Worm (Caenorhabditis elegans) whole organism, L4/young adult: ENCODE measurements around the gene T19H5.4.

Experiments
- W03F9.2 ChIP-seq: fragments of 150-350 bp; optimal IDR thresholded peaks from 2 replicates; lab custom pipeline; 2014; ENCODE audit warnings: missing biosample characterization, missing genetic modification characterization
- dao-5 ChIP-seq: sonication (generic microtip); optimal IDR thresholded peaks from 2 replicates; lab custom pipeline; 2016; ENCODE audit warnings: missing genotype, missing genetic modification characterization, moderate library complexity, missing compliant biosample characterization
- him-1 ChIP-seq: sonication (generic microtip); optimal IDR thresholded peaks from 2 replicates; lab custom pipeline; 2016; ENCODE audit warnings: missing genotype, missing genetic modification reagents, missing genetic modification characterization, missing compliant biosample characterization

The T19H5.4 gene

DNA sequence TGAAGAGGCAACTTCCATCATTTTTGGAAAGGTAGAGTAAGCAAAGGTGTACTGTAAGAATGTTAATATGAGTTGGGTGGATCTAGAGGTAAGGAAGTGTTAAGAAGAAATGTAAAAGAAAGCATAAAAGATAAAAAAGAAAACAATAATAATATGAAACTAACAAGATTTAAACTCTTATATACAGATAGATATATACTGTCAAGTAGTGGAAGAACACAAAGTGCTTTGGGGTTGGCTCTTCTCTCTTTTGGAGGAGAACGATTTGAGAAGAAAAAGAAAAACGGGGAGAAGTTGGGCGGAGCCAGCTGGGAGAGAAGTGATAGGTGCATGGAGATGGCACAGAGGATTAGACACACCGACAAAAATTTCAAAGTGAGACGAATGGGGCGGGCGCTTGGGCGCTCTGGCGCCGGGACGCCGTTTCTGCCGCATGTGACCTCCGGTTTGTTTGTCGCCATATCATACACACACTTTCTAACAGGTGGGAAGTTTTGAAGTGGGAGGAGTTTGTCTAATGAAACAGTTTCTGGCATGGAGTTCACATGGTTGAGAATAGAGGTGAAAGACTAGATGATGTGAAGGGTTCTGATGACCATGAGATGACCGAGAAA lies at the start of gene T19H5.4:
TSS of gene T19H5.4 (minus strand) at position 51 of the 614 bp plus-strand sequence.
- no peak for TF ChIP-seq dao-5 (tag; lab: Kevin White, UChicago)
- TF ChIP-seq W03F9.2, result peak; percentile 31
- TF ChIP-seq him-1, result no peak

DNA sequence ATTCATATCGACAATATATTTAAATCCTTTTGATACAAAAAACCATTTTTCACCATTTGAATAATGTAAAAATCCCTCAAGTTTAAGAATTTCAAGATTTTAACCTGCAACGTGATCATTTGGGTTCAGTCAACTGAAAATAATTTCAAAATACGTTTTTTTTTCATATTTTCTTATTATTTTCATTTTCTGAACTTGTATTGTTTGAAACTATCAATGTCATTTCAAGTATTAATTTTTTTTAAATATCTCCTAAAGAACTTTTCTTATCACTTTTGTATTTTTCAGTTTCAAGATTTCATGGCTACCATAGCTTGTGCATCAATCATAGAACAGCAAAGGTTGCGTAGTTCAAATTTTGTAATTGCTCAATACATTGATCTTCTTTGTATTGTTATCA lies 44.8 kb upstream of the T19H5.4 start, which contains the start of gene sra-9:
TSS of gene sra-9 (plus strand) at position 301 of the 400 bp plus-strand sequence.
- TF ChIP-seq W03F9.2 (no peak), dao-5 (tag; lab: Kevin White, UChicago) (no peak), him-1 (no peak)

DNA sequence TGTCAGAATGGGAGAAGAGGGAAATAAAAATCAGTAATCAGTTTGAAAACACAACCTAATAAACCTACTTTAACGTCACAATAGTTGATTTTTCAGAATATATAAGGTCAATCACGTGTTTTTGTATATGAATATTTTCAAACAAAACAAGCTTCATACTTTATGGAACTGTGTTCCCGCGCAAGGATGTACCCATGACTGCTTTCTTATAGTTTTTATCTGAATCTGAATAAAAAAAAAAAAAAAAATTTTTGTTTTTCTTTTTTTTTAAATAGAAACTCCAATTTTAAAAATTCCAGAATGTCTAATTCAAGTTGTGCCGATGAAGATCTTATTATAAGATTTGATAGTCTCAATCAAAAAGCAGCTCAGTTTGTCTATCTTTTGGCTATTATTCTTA lies 41.3 kb upstream of the T19H5.4 start, which contains the start of gene sra-2:
TSS of gene sra-2 (plus strand) at position 301 of the 400 bp plus-strand sequence.
- TF ChIP-seq W03F9.2 (no peak), him-1 (no peak), dao-5 (tag; lab: Kevin White, UChicago) (no peak)

DNA sequence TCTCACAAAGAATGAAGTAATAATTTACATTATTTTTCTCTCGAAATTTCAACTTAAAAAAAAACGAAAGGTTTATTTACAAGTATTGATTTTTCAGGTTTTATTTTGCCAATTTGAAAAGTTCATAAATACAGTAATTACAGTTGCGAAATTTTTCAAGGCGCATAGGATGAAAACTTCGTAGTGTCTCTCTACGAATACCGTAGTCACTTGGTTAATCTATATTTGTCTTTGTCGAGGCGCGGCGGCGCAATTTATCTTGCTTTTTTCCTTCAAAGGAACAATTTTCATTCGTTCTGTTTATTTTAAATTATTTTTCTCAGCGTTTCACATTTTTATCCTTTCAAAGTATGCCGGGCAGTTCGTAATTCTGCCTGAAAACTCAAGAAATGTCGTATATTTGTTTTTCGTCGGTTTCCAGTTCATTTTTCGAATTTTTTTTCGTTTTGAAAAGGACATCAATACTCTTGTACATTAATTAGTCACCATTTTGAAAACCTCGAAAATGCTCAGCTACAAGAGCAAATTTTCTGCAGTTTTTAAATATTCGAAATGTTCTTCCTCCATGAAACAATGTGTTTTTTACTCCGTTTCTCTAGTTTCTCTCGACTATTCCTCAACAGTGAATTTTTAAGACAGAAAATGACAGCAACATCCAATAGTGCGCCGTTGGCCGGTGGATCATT lies 36.5 kb upstream of the T19H5.4 start, which contains the start of gene mex-6:
TSS of gene mex-6 (plus strand) at position 636 of the 686 bp plus-strand sequence.
- TF ChIP-seq dao-5 (tag; lab: Kevin White, UChicago), result no peak
- no peak for TF ChIP-seq W03F9.2
- TF ChIP-seq him-1, result no peak

DNA sequence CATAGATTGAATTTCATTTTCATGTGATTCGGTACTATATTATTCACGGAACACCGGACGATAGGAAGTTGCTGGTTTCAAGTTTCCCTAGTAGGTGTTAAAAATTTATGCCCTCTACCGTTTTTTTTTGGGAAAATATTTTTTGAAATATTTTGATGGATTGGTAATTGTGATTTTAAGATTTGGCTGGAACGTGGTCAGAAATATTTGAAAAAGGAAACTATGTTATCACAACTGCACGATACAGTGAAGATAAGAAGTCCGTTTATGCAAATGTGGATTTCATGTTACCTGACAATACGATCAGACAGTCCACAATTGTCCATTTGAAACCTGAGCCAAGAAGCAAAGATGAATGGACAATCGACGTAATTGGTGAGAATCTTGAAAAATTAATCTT lies 35.8 kb upstream of the T19H5.4 start, which contains the start of gene AH6.17:
TSS of gene AH6.17 (plus strand) at position 185 of the 400 bp plus-strand sequence.
- TF ChIP-seq W03F9.2 (no peak), him-1 (no peak), dao-5 (tag; lab: Kevin White, UChicago) (no peak)

DNA sequence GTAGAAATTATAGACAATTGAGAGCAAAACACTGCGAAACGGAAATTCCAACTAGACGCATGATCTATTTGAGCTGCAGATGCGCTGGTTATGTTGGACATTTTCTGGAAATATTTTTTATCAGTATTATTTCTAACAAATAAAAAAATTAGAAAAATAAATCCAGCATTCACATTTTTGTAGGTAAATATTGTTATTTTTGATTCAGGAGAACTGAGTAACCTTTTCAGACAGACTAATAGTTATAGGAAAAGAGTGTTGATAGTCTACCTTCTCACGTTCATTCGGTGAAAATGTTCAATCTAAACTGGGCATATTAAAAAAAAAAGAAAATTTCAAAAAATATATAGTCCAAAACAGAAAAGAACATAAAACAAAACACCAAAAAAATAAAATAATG lies 34.4 kb upstream of the T19H5.4 start, which contains the start of gene sra-1:
TSS of gene sra-1 (minus strand) at position 101 of the 400 bp plus-strand sequence.
- no peak for TF ChIP-seq him-1
- TF ChIP-seq dao-5 (tag; lab: Kevin White, UChicago), result no peak
- TF ChIP-seq W03F9.2, result no peak

DNA sequence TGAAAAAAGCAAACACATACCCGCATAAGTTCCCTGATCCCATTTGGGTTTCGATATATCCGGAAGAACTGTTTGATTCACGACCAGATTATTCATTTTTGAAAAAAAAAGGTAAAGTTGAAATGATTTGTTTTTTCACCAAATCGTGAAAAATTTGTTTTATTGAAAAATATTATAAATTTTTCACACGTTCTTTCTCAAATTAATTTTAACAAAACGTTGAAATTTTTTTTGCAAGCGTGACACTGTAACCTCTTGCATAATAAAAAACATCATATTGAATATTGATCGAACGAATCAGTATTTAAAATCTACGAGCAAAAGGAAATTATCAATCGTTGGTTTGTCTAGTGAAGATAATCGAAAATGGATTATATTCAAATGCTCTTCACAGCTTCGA lies 31.6 kb upstream of the T19H5.4 start, which contains the start of the genes sfxn-1.1 and AH6.3:
TSS of gene sfxn-1.1 (minus strand) at position 101 of the 400 bp plus-strand sequence.
TSS of gene AH6.3 (plus strand) at position 275 of the 400 bp plus-strand sequence.
- TF ChIP-seq dao-5 (tag; lab: Kevin White, UChicago) (no peak), him-1 (no peak), W03F9.2 (no peak)

DNA sequence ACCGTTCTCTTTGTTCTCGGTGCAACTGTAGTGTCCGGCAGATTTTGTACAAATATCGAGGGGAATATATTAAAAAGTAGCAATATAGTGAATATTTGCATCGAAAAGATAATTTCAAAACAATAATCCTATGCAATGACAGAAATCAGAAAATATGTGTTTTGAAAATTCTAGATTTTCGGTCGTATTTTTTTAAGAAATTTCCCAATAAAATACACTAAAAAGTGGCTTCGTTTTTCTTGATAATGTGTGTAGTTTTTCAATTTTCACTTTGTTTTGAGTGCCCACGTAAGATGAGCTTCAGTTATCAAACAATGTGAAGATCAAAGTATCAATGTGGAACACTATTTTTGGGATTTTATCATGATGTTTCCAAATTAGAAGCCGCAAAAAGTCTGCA lies 29.6 kb upstream of the T19H5.4 start, which contains the start of gene gcy-1:
TSS of gene gcy-1 (minus strand) at position 101 of the 400 bp plus-strand sequence.
- no peak for TF ChIP-seq dao-5 (tag; lab: Kevin White, UChicago)
- TF ChIP-seq him-1, result no peak
- TF ChIP-seq W03F9.2, result no peak

DNA sequence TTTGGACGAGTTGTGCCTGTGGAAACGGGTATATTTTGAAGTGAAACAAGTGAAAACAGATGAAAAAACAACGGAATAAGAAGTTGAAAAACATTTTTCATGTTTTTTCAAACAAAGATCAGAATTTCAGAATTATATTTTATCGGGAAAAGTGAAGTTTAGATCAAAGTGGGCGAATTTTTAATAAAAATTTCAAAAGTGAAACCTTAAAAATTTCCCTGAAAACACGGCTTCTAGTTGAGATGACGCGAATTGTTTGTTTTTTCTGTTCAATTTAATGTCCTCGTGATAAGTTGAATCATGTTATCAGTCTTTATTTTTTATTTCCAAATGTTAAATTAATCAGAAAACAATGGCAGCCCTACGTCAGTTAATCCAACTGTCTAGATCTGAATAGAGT lies 20.0 kb upstream of the T19H5.4 start, which contains the start of gene gcy-3:
TSS of gene gcy-3 (minus strand) at position 101 of the 400 bp plus-strand sequence.
- no peak for TF ChIP-seq W03F9.2

DNA sequence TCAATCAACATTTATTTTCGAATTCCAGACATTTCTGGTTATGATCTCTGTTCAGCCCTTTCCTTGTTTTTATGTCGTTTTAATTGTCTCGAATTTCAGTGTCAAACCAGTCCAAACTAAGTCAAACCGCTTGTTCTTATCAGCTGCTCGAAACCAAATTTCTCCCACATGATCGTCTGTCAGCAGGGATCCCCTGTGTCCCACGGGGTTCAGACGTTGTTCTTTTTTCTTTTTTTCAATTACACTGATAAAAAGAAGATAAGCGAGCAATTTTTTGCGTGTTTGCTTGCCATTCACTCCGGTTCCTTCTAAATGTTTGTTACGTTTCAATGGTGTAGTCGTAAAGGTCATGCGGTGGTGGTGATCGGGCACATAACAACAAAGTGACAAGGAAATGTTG lies 14.8 kb upstream of the T19H5.4 start:
- no peak for TF ChIP-seq him-1
- no peak for TF ChIP-seq dao-5 (tag; lab: Kevin White, UChicago)
- no peak for TF ChIP-seq W03F9.2

DNA sequence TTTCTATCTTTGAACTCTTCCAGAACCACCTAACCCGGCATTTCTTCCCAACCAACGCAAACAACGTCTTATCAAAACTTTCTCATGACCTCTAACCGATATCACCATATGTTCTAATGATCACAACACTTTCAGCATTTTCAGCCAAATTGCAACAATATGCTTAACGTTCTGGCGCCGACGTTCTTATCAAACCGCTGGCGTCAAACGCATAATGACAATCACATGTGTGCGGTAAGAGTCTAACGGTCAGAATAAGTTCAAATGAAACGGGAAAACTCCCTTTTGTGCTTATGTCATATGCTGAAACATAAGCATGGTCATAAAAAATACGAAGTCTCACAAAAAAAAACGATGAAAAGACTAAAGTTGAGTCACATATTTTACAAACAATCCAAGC lies 13.7 kb upstream of the T19H5.4 start:
- TF ChIP-seq him-1 (no peak), W03F9.2 (no peak), dao-5 (tag; lab: Kevin White, UChicago) (no peak)

DNA sequence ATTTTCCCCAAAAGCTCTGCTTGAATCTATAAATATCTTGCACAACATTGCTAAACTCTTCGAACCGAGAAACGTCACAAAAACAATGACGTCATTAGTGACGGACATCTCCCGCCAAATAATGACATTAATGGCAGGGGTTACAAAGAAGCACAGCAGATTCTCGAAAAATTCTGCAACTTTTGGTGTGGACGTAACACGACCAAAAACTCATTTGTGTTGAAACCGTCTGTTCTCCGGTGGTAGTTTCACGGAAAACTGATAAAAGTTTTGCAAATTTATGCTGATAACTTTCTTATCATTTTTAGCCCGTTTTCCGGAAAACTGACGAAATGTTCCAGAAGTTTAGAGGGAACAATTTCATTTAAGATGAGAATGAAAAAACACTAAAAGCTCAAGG lies 11.4 kb upstream of the T19H5.4 start:
- TF ChIP-seq him-1 (no peak), W03F9.2 (no peak), dao-5 (tag; lab: Kevin White, UChicago) (no peak)

DNA sequence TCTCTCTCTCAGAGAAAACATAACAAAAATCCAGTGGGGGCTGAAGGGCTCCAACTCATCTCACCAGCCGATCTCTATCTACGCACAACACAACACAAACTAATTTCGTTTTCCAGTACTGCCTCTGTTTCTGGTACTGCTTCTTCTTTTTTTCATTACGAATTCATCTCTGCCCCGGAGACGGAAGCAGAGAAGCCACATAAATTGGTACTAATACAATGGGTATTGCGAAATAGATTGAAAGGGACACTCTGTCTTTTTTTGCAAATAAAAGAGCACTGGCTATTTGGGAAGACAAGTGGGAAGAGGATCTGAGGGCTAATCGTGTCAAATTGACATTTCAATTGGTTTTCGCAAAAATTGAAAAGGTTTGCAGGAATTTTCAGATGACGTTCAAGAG lies 10.1 kb upstream of the T19H5.4 start:
- no peak for TF ChIP-seq W03F9.2

DNA sequence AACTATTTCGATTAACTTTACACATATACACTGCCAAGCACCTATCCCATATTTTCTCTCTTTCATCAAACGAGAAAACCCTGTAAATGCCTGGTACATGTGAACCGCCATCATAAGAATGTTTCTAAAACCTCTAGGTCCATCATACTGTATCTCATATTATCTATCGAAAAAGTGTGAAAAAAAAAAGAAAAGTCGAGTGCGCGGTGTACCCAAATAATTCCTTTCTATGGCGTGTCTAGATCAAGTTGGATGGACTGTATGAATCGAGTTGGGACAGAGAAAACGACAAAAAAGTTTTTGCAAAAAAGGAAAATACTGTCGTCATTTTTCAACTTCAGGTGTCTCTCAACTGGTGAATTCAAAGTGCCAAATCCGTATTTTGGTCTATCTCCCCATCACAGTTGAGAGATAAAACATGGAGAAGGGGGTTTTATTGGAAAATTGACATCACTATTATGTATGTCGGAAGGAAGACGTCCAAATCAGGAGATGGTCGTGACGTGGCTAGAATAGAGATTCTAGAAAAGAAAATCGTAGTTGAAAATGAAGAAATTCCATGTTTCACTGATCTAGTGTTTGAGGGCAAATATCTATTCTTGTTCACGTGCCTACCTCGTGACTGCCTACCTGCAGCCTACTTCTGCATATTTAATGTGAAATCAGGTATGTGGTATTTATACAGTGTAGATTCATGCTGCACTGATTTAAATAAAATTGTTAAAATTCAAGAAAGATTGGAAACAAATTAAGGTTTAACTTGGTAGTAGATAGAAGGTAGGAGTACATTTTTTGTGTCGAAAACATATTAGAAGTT lies 6.3 kb upstream of the T19H5.4 start:
- TF ChIP-seq him-1 (no peak), dao-5 (tag; lab: Kevin White, UChicago) (no peak), W03F9.2 (no peak)
